Worm (Caenorhabditis elegans) whole organism, L3 larva: ENCODE data around the gene egl-6.

Source experiments
- ama-1 ChIP-seq: fragments of 150-350 bp; optimal IDR thresholded peaks from 2 replicates; lab custom pipeline; 2018
- ceh-16 ChIP-seq: sonication (generic microtip); optimal IDR thresholded peaks from 2 replicates; lab custom pipeline; 2017; ENCODE audit warnings: missing biosample characterization, missing genetic modification characterization
- ceh-28 ChIP-seq: fragments of 150-350 bp; optimal IDR thresholded peaks from 2 replicates; lab custom pipeline; 2014; ENCODE audit warnings: missing biosample characterization, missing genetic modification reagents, missing genetic modification characterization
- daf-12 ChIP-seq: fragments of 150-350 bp; optimal IDR thresholded peaks from 2 replicates; lab custom pipeline; 2014; ENCODE audit warnings: missing biosample characterization, missing genetic modification reagents, missing genetic modification characterization
- elt-1 ChIP-seq: fragments of 150-350 bp; optimal IDR thresholded peaks from 2 replicates; lab custom pipeline; 2014; ENCODE audit warnings: missing biosample characterization, missing genetic modification characterization
- elt-2 ChIP-seq: sonication (generic microtip); optimal IDR thresholded peaks from 2 replicates; lab custom pipeline; 2016; ENCODE audit warnings: missing genetic modification reagents, mild to moderate bottlenecking, missing genetic modification characterization, missing compliant biosample characterization
- fkh-10 ChIP-seq: sonication (generic microtip); optimal IDR thresholded peaks from 2 replicates; lab custom pipeline; 2017; ENCODE audit warnings: missing biosample characterization, missing genetic modification reagents, missing genetic modification characterization
- fkh-2 ChIP-seq: fragments of 150-350 bp; optimal IDR thresholded peaks from 2 replicates; lab custom pipeline; 2014; ENCODE audit warnings: missing biosample characterization, missing genetic modification reagents, missing genetic modification characterization
- fos-1 ChIP-seq: fragments of 150-350 bp; optimal IDR thresholded peaks from 2 replicates; lab custom pipeline; 2014; ENCODE audit warnings: missing biosample characterization, missing genetic modification characterization
- hmg-11 ChIP-seq: sonication (generic microtip); optimal IDR thresholded peaks from 2 replicates; lab custom pipeline; 2016; ENCODE audit warnings: missing genetic modification characterization, missing compliant biosample characterization
- lin-15B ChIP-seq: fragments of 150-350 bp; optimal IDR thresholded peaks from 2 replicates; lab custom pipeline; 2014; ENCODE audit warnings: missing biosample characterization, missing genetic modification characterization
- lin-39 ChIP-seq: fragments of 150-350 bp; optimal IDR thresholded peaks from 2 replicates; lab custom pipeline; 2018; ENCODE audit warnings: missing biosample characterization, missing genetic modification reagents, missing genetic modification characterization
- lsy-12 ChIP-seq: sonication (generic microtip); optimal IDR thresholded peaks from 2 replicates; lab custom pipeline; 2016; ENCODE audit warnings: mild to moderate bottlenecking, missing genetic modification characterization, missing compliant biosample characterization
- nfya-1 ChIP-seq: sonication (generic microtip); optimal IDR thresholded peaks from 2 replicates; lab custom pipeline; 2017; ENCODE audit warnings: missing genetic modification characterization, mild to moderate bottlenecking, missing compliant biosample characterization, antibody characterized with exemption, moderate library complexity; ENCODE audit not compliant: insufficient read depth
- nhr-25 ChIP-seq: sonication (generic microtip); optimal IDR thresholded peaks from 2 replicates; lab custom pipeline; 2017; ENCODE audit warnings: missing biosample characterization, missing genetic modification characterization
- nhr-28 ChIP-seq: fragments of 150-350 bp; optimal IDR thresholded peaks from 2 replicates; lab custom pipeline; 2014; ENCODE audit warnings: missing biosample characterization, missing genetic modification characterization
- nhr-67 ChIP-seq: fragments of 150-350 bp; optimal IDR thresholded peaks from 2 replicates; lab custom pipeline; 2014; ENCODE audit warnings: missing biosample characterization, missing genetic modification characterization
- nhr-76 ChIP-seq: fragments of 150-350 bp; sonication (generic microtip); optimal IDR thresholded peaks from 5 replicates; lab custom pipeline; 2014; ENCODE audit warnings: missing biosample characterization, missing genetic modification characterization
- nhr-77 ChIP-seq: fragments of 150-350 bp; optimal IDR thresholded peaks from 2 replicates; lab custom pipeline; 2014; ENCODE audit warnings: missing biosample characterization, missing genetic modification characterization
- unc-62 ChIP-seq: fragments of 150-350 bp; sonication (generic microtip); optimal IDR thresholded peaks from 4 replicates; lab custom pipeline; 2014; ENCODE audit warnings: missing biosample characterization, missing genetic modification reagents, missing genetic modification characterization
- zag-1 ChIP-seq: fragments of 150-350 bp; optimal IDR thresholded peaks from 2 replicates; lab custom pipeline; 2014; ENCODE audit warnings: missing biosample characterization, missing genetic modification characterization
- ztf-11 ChIP-seq: fragments of 150-350 bp; optimal IDR thresholded peaks from 2 replicates; lab custom pipeline; 2014; ENCODE audit warnings: missing biosample characterization, missing genetic modification characterization

The egl-6 gene

DNA sequence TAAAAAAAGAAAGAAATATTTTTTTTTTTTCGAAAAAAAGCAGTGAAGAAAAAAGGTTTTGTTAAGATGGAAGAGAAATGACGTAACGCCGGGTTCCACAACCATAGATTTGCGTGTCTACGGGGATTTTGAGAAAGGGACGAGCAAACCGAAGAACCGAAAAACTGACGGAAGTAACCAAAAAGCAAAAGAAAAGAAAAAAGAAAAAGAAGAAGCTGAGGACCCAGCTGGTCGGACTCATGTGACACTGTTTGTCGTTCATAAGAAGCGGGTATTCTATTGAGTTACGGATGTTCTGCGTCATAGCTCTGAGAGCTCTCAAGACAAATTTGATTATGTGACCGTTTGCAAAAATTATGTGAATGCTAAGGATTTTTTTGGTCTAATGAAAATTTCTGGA lies 51.9 kb downstream of the egl-6 start:
- no peak for TF ChIP-seq fkh-10 (GFP tag; lab: Kevin White, UChicago)
- TF ChIP-seq nfya-1 (tag; lab: Kevin White, UChicago) = peak; percentile 47
- TF ChIP-seq daf-12 = no peak
- TF ChIP-seq unc-62 (GFP tag; lab: Kevin White, UChicago) = peak; percentile 41
- no peak for TF ChIP-seq ztf-11 (tag; lab: Kevin White, UChicago)
- TF ChIP-seq ama-1 (lab: Kevin White, UChicago) = no peak
- no peak for TF ChIP-seq zag-1
- peak; percentile 68 for TF ChIP-seq lin-39 (tag; lab: Kevin White, UChicago)
- TF ChIP-seq fos-1 (tag; lab: Kevin White, UChicago) = no peak
- TF ChIP-seq elt-2 (tag; lab: Kevin White, UChicago) = no peak

DNA sequence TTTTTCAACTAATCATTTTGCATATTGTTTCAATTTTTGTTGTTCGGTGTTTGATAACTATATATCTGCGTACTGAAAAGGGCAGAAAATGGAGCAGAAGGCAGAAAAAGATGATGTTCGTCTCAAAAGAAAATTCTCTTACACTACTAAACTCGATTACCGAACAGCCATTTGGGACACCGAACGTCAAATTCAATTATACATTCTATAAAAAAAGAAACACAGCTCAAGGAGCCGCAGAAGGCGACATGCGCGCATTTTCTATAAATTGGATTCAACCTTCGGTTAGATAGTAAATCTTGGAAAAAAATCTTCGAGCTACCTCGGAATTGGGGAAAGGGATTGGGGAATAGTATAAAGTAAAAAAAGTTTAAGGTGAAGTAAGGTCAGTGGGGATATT lies 52.3 kb downstream of the egl-6 start:
- no peak for TF ChIP-seq lsy-12 (tag; lab: Kevin White, UChicago)
- TF ChIP-seq fkh-2 (tag; lab: Kevin White, UChicago) = no peak
- no peak for TF ChIP-seq ceh-28 (tag; lab: Kevin White, UChicago)
- TF ChIP-seq elt-1 = no peak
- TF ChIP-seq hmg-11 (tag; lab: Kevin White, UChicago) = no peak
- TF ChIP-seq nhr-76 (tag; lab: Kevin White, UChicago) = no peak
- TF ChIP-seq nhr-67 (tag; lab: Kevin White, UChicago) = no peak
- no peak for TF ChIP-seq ztf-11 (tag; lab: Kevin White, UChicago)
- no peak for TF ChIP-seq lin-15B (tag; lab: Kevin White, UChicago)
- TF ChIP-seq nhr-28 (tag; lab: Kevin White, UChicago) = no peak
- TF ChIP-seq nfya-1 (tag; lab: Kevin White, UChicago) = peak; percentile 12
- TF ChIP-seq fos-1 (tag; lab: Kevin White, UChicago) = no peak
- no peak for TF ChIP-seq ceh-16 (tag; lab: Kevin White, UChicago)
- TF ChIP-seq fkh-10 (GFP tag; lab: Kevin White, UChicago) = peak; percentile 83
- TF ChIP-seq nhr-77 (tag; lab: Kevin White, UChicago) = no peak
- TF ChIP-seq nhr-25 (tag; lab: Kevin White, UChicago) = no peak
- TF ChIP-seq, all 47 proteins: peak for 2
